Worm (Caenorhabditis elegans) whole organism, L3 larva: Measurements from ENCODE around the gene Y39A3CL.4.

Source experiments
- ama-1 ChIP-seq: fragments of 150-350 bp; optimal IDR thresholded peaks from 2 replicates; lab custom pipeline; 2018
- ceh-9 ChIP-seq: sonication (generic microtip); optimal IDR thresholded peaks from 2 replicates; lab custom pipeline; 2018; ENCODE audit warnings: missing biosample characterization, missing genetic modification characterization
- elt-2 ChIP-seq: sonication (generic microtip); optimal IDR thresholded peaks from 2 replicates; lab custom pipeline; 2016; ENCODE audit warnings: missing genetic modification reagents, mild to moderate bottlenecking, missing genetic modification characterization, missing compliant biosample characterization
- fos-1 ChIP-seq: fragments of 150-350 bp; optimal IDR thresholded peaks from 2 replicates; lab custom pipeline; 2014; ENCODE audit warnings: missing biosample characterization, missing genetic modification characterization
- nfya-1 ChIP-seq: sonication (generic microtip); optimal IDR thresholded peaks from 2 replicates; lab custom pipeline; 2017; ENCODE audit warnings: missing genetic modification characterization, mild to moderate bottlenecking, missing compliant biosample characterization, antibody characterized with exemption, moderate library complexity; ENCODE audit not compliant: insufficient read depth
- nhr-12 ChIP-seq: fragments of 150-350 bp; optimal IDR thresholded peaks from 2 replicates; lab custom pipeline; 2014; ENCODE audit warnings: missing biosample characterization, missing genetic modification characterization
- zag-1 ChIP-seq: fragments of 150-350 bp; optimal IDR thresholded peaks from 2 replicates; lab custom pipeline; 2014; ENCODE audit warnings: missing biosample characterization, missing genetic modification characterization
- ztf-4 ChIP-seq: fragments of 150-350 bp; optimal IDR thresholded peaks from 2 replicates; lab custom pipeline; 2014; ENCODE audit warnings: missing biosample characterization, missing genetic modification characterization

DNA sequence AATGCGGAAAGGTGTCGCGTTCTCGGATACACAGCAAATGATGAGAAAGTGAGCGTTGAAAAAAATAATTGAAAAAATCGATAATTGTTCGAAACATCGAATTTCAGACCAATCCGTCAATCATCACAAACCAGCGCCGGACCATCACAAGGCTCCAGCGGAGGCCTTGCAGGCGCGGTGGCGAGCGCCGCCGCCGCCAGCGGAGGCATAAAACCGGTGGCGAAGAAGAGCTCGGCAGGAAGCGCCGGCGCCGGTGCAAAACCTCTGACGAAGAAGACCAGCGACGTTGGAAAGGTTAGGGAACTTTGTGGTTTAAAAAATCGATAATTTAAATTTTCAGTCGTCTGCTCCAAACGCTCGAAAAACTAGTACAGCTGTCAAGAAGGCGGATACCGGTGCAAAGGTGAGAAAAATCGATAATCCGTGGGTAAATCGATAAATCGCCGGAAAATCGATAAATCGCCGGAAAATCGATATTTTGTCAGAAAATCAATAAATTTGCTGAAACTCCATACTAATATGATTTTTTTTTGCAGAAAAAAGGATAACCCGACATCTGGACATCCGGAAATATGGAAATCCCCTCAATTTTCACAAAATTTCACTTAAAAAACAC is 28.4 kb upstream of the Y39A3CL.4 start:
- TF ChIP-seq nfya-1 (tag; lab: Kevin White, UChicago) (no peak), ceh-9 (no peak), zag-1 (tag; lab: Kevin White, UChicago) (no peak), ama-1 (no peak), nhr-12 (tag; lab: Kevin White, UChicago) (no peak), ztf-4 (tag; lab: Kevin White, UChicago) (no peak), fos-1 (tag; lab: Kevin White, UChicago) (no peak), elt-2 (tag; lab: Kevin White, UChicago) (no peak)
